Fruit fly (Drosophila melanogaster): ENCODE results near the gene Mkp3.

dm6 chr3L:19049669-19050510 is 36.3 kb downstream of the Mkp3 start:
- no peak for TF ChIP-seq rgr (GFP tag; optimal IDR thresholded peaks at IDR 0.05)
- no peak for TF ChIP-seq Dfd (GFP tag; optimal IDR thresholded peaks at IDR 0.05)
- no peak for TF ChIP-seq GATAd (GFP tag; optimal IDR thresholded peaks at IDR 0.05)
- TF ChIP-seq Mio (GFP tag; optimal IDR thresholded peaks at IDR 0.05): no peak
- TF ChIP-seq sv (GFP tag; optimal IDR thresholded peaks at IDR 0.05): no peak
- TF ChIP-seq Vsx2 (GFP tag; optimal IDR thresholded peaks at IDR 0.05; ENCODE audit: partially characterized antibody): no peak
- TF ChIP-seq br (GFP tag; optimal IDR thresholded peaks at IDR 0.05): no peak
- no peak for TF ChIP-seq OdsH (GFP tag; optimal IDR thresholded peaks at IDR 0.05)

Data from whole organism, wandering third instar larva.